Fruit fly (Drosophila melanogaster) whole organism, embryonic: ENCODE data around the gene Cpsf5.

ENCODE experiments used
- Ada2b ChIP-seq: fragments of 200-800 bp; sonication (Bioruptor generic); IDR thresholded peaks from 2 replicates; pipeline ENCODE4 v1.3.6; 2022; ENCODE audit warnings: missing biosample characterization, missing genetic modification characterization
- Antp ChIP-seq: fragments of 200-800 bp; sonication (Bioruptor generic); optimal IDR thresholded peaks from 3 replicates; lab custom pipeline; 2016; ENCODE audit warnings: missing biosample characterization, missing genetic modification characterization
- Atf-2 ChIP-seq: fragments of 200-800 bp; sonication (Bioruptor generic); optimal IDR thresholded peaks from 2 replicates; lab custom pipeline; 2016; ENCODE audit warnings: missing biosample characterization, missing genetic modification characterization
- B-H1 ChIP-seq: fragments of 200-800 bp; sonication (Bioruptor generic); IDR thresholded peaks from 3 replicates; pipeline ENCODE4 v1.3.6; 2022; ENCODE audit warnings: missing biosample characterization, missing genetic modification characterization
- Bteb2 ChIP-seq: fragments of 200-800 bp; sonication (Bioruptor generic); optimal IDR thresholded peaks from 2 replicates; lab custom pipeline; 2016; ENCODE audit warnings: missing biosample characterization, missing genetic modification characterization
- CG10274 ChIP-seq: fragments of 200-800 bp; sonication (Bioruptor generic); optimal IDR thresholded peaks from 3 replicates; lab custom pipeline; 2017; ENCODE audit warnings: missing biosample characterization, mild to moderate bottlenecking, missing genetic modification characterization
- CG10462 ChIP-seq: fragments of 200-800 bp; sonication (Bioruptor generic); optimal IDR thresholded peaks from 2 replicates; lab custom pipeline; 2016; ENCODE audit warnings: missing biosample characterization, missing genetic modification characterization
- CG12236 ChIP-seq: fragments of 200-800 bp; sonication (Bioruptor generic); optimal IDR thresholded peaks from 2 replicates; lab custom pipeline; 2016; ENCODE audit warnings: missing biosample characterization, missing genetic modification characterization
- CG1603 ChIP-seq: fragments of 200-800 bp; sonication (Bioruptor generic); optimal IDR thresholded peaks from 2 replicates; lab custom pipeline; 2019; ENCODE audit warnings: missing biosample characterization, mild to moderate bottlenecking, missing genetic modification characterization, moderate library complexity
- CG2875 ChIP-seq: fragments of 200-800 bp; sonication (Bioruptor generic); optimal IDR thresholded peaks from 2 replicates; lab custom pipeline; 2017; ENCODE audit warnings: missing biosample characterization, mild to moderate bottlenecking, missing genetic modification characterization, missing genetic modification reagents
- CG31388 ChIP-seq: fragments of 200-800 bp; sonication (Bioruptor generic); optimal IDR thresholded peaks from 2 replicates; lab custom pipeline; 2016; ENCODE audit warnings: missing biosample characterization, missing genetic modification characterization
- CG34376 ChIP-seq: fragments of 200-800 bp; sonication (Bioruptor generic); optimal IDR thresholded peaks from 2 replicates; lab custom pipeline; 2018; ENCODE audit warnings: missing biosample characterization, mild to moderate bottlenecking, missing genetic modification characterization
- CG4328 ChIP-seq: fragments of 200-800 bp; sonication (Bioruptor generic); optimal IDR thresholded peaks from 3 replicates; lab custom pipeline; 2017; ENCODE audit warnings: missing biosample characterization, missing genetic modification reagents, missing genetic modification characterization
- CG4404 ChIP-seq: fragments of 200-800 bp; sonication (Bioruptor generic); IDR thresholded peaks from 2 replicates; pipeline ENCODE4 v1.3.6; 2022; ENCODE audit warnings: missing biosample characterization, missing genetic modification characterization
- CG4820 ChIP-seq: fragments of 200-800 bp; sonication (Bioruptor generic); optimal IDR thresholded peaks from 3 replicates; lab custom pipeline; 2016; ENCODE audit warnings: missing biosample characterization, missing genetic modification characterization
- CG6765 ChIP-seq: fragments of 200-800 bp; sonication (Bioruptor generic); optimal IDR thresholded peaks from 3 replicates; lab custom pipeline; 2017; ENCODE audit warnings: missing biosample characterization, mild to moderate bottlenecking, missing genetic modification characterization
- CG6791 ChIP-seq: fragments of 200-800 bp; sonication (Bioruptor generic); IDR thresholded peaks from 3 replicates; pipeline ENCODE4 v1.3.6; 2022; ENCODE audit warnings: missing biosample characterization, missing genetic modification characterization; ENCODE audit not compliant: partially characterized antibody
- CG8388 ChIP-seq: fragments of 200-800 bp; sonication (Bioruptor generic); optimal IDR thresholded peaks from 2 replicates; lab custom pipeline; 2019; ENCODE audit warnings: missing biosample characterization, mild to moderate bottlenecking, missing genetic modification characterization, moderate library complexity
- CG8944 ChIP-seq: fragments of 200-800 bp; sonication (Bioruptor generic); optimal IDR thresholded peaks from 3 replicates; lab custom pipeline; 2016; ENCODE audit warnings: missing biosample characterization, missing genetic modification characterization
- CG9215 ChIP-seq: fragments of 200-800 bp; sonication (Bioruptor generic); IDR thresholded peaks from 2 replicates; pipeline ENCODE4 v1.3.6; 2022; ENCODE audit warnings: missing biosample characterization, missing genetic modification characterization
- CG9817 ChIP-seq: fragments of 200-800 bp; sonication (Bioruptor generic); optimal IDR thresholded peaks from 2 replicates; lab custom pipeline; 2018; ENCODE audit warnings: missing biosample characterization, mild to moderate bottlenecking, missing genetic modification characterization, moderate library complexity
- Chrac-16 ChIP-seq: fragments of 200-800 bp; sonication (Bioruptor generic); optimal IDR thresholded peaks from 3 replicates; lab custom pipeline; 2016; ENCODE audit warnings: missing biosample characterization, missing genetic modification characterization
- D19B ChIP-seq: fragments of 200-800 bp; sonication (Bioruptor generic); optimal IDR thresholded peaks from 2 replicates; lab custom pipeline; 2017; ENCODE audit warnings: missing biosample characterization, mild to moderate bottlenecking, missing genetic modification characterization
- Deaf1 ChIP-seq: fragments of 200-800 bp; optimal IDR thresholded peaks from 3 replicates; lab custom pipeline; 2019; ENCODE audit warnings: missing biosample characterization, mild to moderate bottlenecking, missing genetic modification characterization, moderate library complexity
- E2f2 ChIP-seq: fragments of 200-800 bp; sonication (Bioruptor generic); IDR thresholded peaks from 2 replicates; pipeline ENCODE4 v1.3.6; 2022; ENCODE audit warnings: missing biosample characterization, missing genetic modification characterization
- Fer3 ChIP-seq: fragments of 200-800 bp; sonication (Bioruptor generic); optimal IDR thresholded peaks from 2 replicates; lab custom pipeline; 2018; ENCODE audit warnings: missing biosample characterization, mild to moderate bottlenecking, missing genetic modification characterization, moderate library complexity
- HLH3B ChIP-seq: fragments of 200-800 bp; sonication (Bioruptor generic); IDR thresholded peaks from 2 replicates; pipeline ENCODE4 v1.3.6; 2022; ENCODE audit warnings: missing biosample characterization, missing genetic modification characterization
- Hr39 ChIP-seq: fragments of >200 bp; optimal IDR thresholded peaks from 2 replicates; lab custom pipeline; 2017
- MESR4 ChIP-seq: fragments of 200-800 bp; sonication (Bioruptor generic); optimal IDR thresholded peaks from 2 replicates; lab custom pipeline; 2018; ENCODE audit warnings: missing biosample characterization, mild to moderate bottlenecking, missing genetic modification characterization, moderate library complexity
- Nf-YB ChIP-seq: fragments of 200-800 bp; sonication (Bioruptor generic); optimal IDR thresholded peaks from 3 replicates; lab custom pipeline; 2019; ENCODE audit warnings: missing biosample characterization, mild to moderate bottlenecking, missing genetic modification characterization, moderate library complexity
- NfI ChIP-seq: fragments of 200-800 bp; sonication (Bioruptor generic); optimal IDR thresholded peaks from 3 replicates; lab custom pipeline; 2018; ENCODE audit warnings: missing biosample characterization, mild to moderate bottlenecking, missing genetic modification characterization, moderate library complexity
- Side ChIP-seq: fragments of 200-800 bp; sonication (Bioruptor generic); optimal IDR thresholded peaks from 2 replicates; lab custom pipeline; 2016; ENCODE audit warnings: missing biosample characterization, missing genetic modification characterization
- ab ChIP-seq: fragments of 200-800 bp; sonication (Bioruptor generic); optimal IDR thresholded peaks from 2 replicates; lab custom pipeline; 2016; ENCODE audit warnings: missing biosample characterization, missing genetic modification characterization
- ap ChIP-seq: fragments of 200-800 bp; sonication (Bioruptor generic); IDR thresholded peaks from 2 replicates; pipeline ENCODE4 v1.3.6; 2022; ENCODE audit warnings: missing biosample characterization, missing genetic modification characterization
- bsh ChIP-seq, 2 experiments: fragments of 200-800 bp; sonication (Bioruptor generic); optimal IDR thresholded peaks; 2 replicates each; lab custom pipeline; 2017 to 2018; ENCODE audit warnings: mild to moderate bottlenecking in 2 of 2, missing biosample characterization in 2 of 2, missing genetic modification characterization in 2 of 2, moderate library complexity in 1 of 2
- cad ChIP-seq: fragments of >200 bp; optimal IDR thresholded peaks from 2 replicates; lab custom pipeline; 2017; ENCODE audit warnings: missing biosample characterization, missing genetic modification characterization
- dmrt99B ChIP-seq: fragments of 200-800 bp; sonication (Bioruptor generic); optimal IDR thresholded peaks from 2 replicates; lab custom pipeline; 2018; ENCODE audit warnings: missing biosample characterization, mild to moderate bottlenecking, missing genetic modification characterization, moderate library complexity
- fd96Cb ChIP-seq: fragments of 200-800 bp; sonication (Bioruptor generic); optimal IDR thresholded peaks from 2 replicates; lab custom pipeline; 2018; ENCODE audit warnings: missing biosample characterization, mild to moderate bottlenecking, missing genetic modification characterization, moderate library complexity
- ham ChIP-seq: fragments of 200-800 bp; sonication (Bioruptor generic); IDR thresholded peaks from 2 replicates; pipeline ENCODE4 v1.3.6; 2022; ENCODE audit warnings: missing biosample characterization, missing genetic modification characterization
- hbn ChIP-seq: fragments of 200-800 bp; sonication (Bioruptor generic); IDR thresholded peaks from 2 replicates; pipeline ENCODE4 v1.3.6; 2022; ENCODE audit warnings: missing biosample characterization, missing genetic modification characterization; ENCODE audit not compliant: partially characterized antibody
- hth ChIP-seq: fragments of >200 bp; optimal IDR thresholded peaks from 2 replicates; lab custom pipeline; 2017; ENCODE audit warnings: inconsistent platforms
- insv ChIP-seq, 2 experiments: fragments of 200-800 bp; sonication (Bioruptor generic); optimal IDR thresholded peaks; 3 replicates each; lab custom pipeline; 2016 to 2018; ENCODE audit warnings: missing biosample characterization in 2 of 2, missing genetic modification characterization in 2 of 2
- maf-S ChIP-seq: fragments of 200-800 bp; sonication (Bioruptor generic); optimal IDR thresholded peaks from 2 replicates; lab custom pipeline; 2016; ENCODE audit warnings: missing biosample characterization, missing genetic modification characterization
- pfk ChIP-seq: fragments of 200-800 bp; sonication (Bioruptor generic); optimal IDR thresholded peaks from 2 replicates; lab custom pipeline; 2018; ENCODE audit warnings: missing biosample characterization, mild to moderate bottlenecking, missing genetic modification characterization, moderate library complexity
- ro ChIP-seq: fragments of 200-800 bp; sonication (Bioruptor generic); IDR thresholded peaks from 2 replicates; pipeline ENCODE4 v1.3.6; 2022; ENCODE audit warnings: missing biosample characterization, missing genetic modification characterization
- sima ChIP-seq: fragments of 200-800 bp; sonication (Bioruptor generic); optimal IDR thresholded peaks from 2 replicates; lab custom pipeline; 2016; ENCODE audit warnings: missing biosample characterization, missing genetic modification characterization
- stwl ChIP-seq: fragments of 200-800 bp; sonication (Bioruptor generic); optimal IDR thresholded peaks from 3 replicates; lab custom pipeline; 2018; ENCODE audit warnings: missing biosample characterization, mild to moderate bottlenecking, missing genetic modification characterization, moderate library complexity
- tin ChIP-seq: fragments of 200-800 bp; sonication (Bioruptor generic); optimal IDR thresholded peaks from 3 replicates; lab custom pipeline; 2016; ENCODE audit warnings: missing biosample characterization, missing genetic modification characterization
- tna ChIP-seq: fragments of 200-800 bp; sonication (Bioruptor generic); IDR thresholded peaks from 2 replicates; pipeline ENCODE4 v1.3.6; 2022; ENCODE audit warnings: missing biosample characterization, missing genetic modification characterization; ENCODE audit not compliant: partially characterized antibody
- unc-4 ChIP-seq: fragments of 200-800 bp; sonication (Bioruptor generic); IDR thresholded peaks from 2 replicates; pipeline ENCODE4 v1.3.6; 2022; ENCODE audit warnings: missing biosample characterization, missing genetic modification characterization; ENCODE audit not compliant: partially characterized antibody
- z ChIP-seq: fragments of 200-800 bp; sonication (Bioruptor generic); IDR thresholded peaks from 3 replicates; pipeline ENCODE4 v1.3.6; 2022; ENCODE audit warnings: missing biosample characterization, missing genetic modification characterization

Gene Cpsf5

DNA sequence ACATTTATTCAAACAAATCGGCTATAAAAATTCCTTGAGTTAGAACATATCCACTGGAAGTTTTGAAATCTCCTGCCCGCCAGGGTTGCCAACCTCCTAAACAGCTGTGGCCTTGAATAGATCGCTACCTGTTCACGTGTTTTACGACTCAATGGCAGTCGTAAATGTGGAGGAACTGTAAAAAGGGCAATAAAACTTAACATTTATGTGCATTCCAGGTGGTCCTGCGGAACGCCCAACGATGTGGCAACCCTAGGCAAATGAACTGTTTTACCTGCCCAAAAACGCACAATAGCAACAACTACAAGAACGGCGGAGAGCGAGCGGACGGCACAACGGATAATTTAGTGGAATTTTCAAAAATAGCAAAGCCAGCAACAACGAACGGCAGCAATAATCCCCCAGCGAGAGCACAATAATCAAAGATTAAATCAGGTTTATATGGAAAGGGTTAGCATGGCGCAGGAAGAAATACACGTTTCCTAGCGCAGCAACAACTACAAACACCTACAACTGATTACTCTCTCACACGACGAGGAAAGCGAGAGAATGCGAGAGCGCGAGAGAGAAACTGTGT, 50.9 kb downstream of the Cpsf5 start (continued):
- TF ChIP-seq hbn (GFP tag; lab: Robert Waterston, UW) (no peak), unc-4 (GFP tag; lab: Robert Waterston, UW) (no peak), pfk (no peak), CG8388 (no peak), CG9817 (tag; lab: Kevin White, UChicago) (peak; percentile 3), dmrt99B (tag; lab: Kevin White, UChicago) (no peak), D19B (GFP tag; lab: Kevin White, UChicago) (no peak), CG34376 (GFP tag; lab: Kevin White, UChicago) (no peak), Fer3 (tag; lab: Kevin White, UChicago) (peak; percentile 17), maf-S (GFP tag; lab: Kevin White, UChicago) (no peak), NfI (peak; percentile 43), ap (GFP tag; lab: Robert Waterston, UW) (0 out of 2 replicates have a peak, but pooled peaks have one; percentile 20), CG9215 (no peak; the same call in 1 of the 2 replicates), Hr39 (no peak), CG10274 (GFP tag; lab: Kevin White, UChicago) (peak; percentile 23), E2f2 (no peak; the same call in 1 of the 2 replicates), CG6791 (GFP tag; lab: Robert Waterston, UW) (peak; percentile 46; the same call in 1 of the 3 replicates), ab (GFP tag; lab: Kevin White, UChicago) (no peak), CG31388 (GFP tag; lab: Kevin White, UChicago) (no peak), CG8944 (GFP tag; lab: Kevin White, UChicago) (no peak), fd96Cb (tag; lab: Kevin White, UChicago) (peak; percentile 42), Deaf1 (no peak), z (GFP tag; lab: Robert Waterston, UW) (no peak), Antp (peak; percentile 33), Nf-YB (GFP tag; lab: Kevin White, UChicago) (no peak), stwl (peak; percentile 44), CG1603 (tag; lab: Kevin White, UChicago) (peak; percentile 79), CG4404 (no peak), HLH3B (GFP tag; lab: Robert Waterston, UW) (no peak), CG10462 (GFP tag; lab: Kevin White, UChicago) (no peak), insv (GFP tag; optimal IDR thresholded peaks at IDR 0.05; lab: Kevin White, UChicago) (no peak), CG12236 (GFP tag; lab: Kevin White, UChicago) (peak; percentile 5), B-H1 (peak; percentile 18; the same call in 2 of the 3 replicates), Atf-2 (GFP tag; lab: Kevin White, UChicago) (no peak), tna (no peak), bsh (GFP tag; optimal IDR thresholded peaks at IDR 0.05; lab: Kevin White, UChicago) (peak in 1 of 2 experiments; percentile 62), hth (lab: Kevin White, UChicago) (no peak), tin (GFP tag; lab: Kevin White, UChicago) (no peak), Bteb2 (GFP tag; lab: Kevin White, UChicago) (no peak), MESR4 (GFP tag; lab: Kevin White, UChicago) (no peak), CG6765 (GFP tag; lab: Kevin White, UChicago) (no peak), CG4328 (no peak), Ada2b (GFP tag; lab: Robert Waterston, UW) (peak; percentile 58; the same call in 1 of the 2 replicates), CG2875 (GFP tag; lab: Kevin White, UChicago) (no peak), CG4820 (no peak), ham (GFP tag; lab: Robert Waterston, UW) (no peak), Chrac-16 (no peak), sima (no peak), cad (peak; percentile 100), Side (no peak), ro (no peak)
